Fruit fly (Drosophila melanogaster): ENCODE data around the gene CG32590.
A peak's percentile ranks its signal among the peaks of the same experiment; 100 is the strongest.

Gene CG32590

dm6 chrX:14837983-14838382 is 923 bp downstream of the CG32590 start, which contains the start of gene Grx5:
Grx5 (minus strand) TSS chrX:14838198.
- no peak for TF ChIP-seq Vsx2 (GFP tag; optimal IDR thresholded peaks at IDR 0.05; ENCODE audit: partially characterized antibody)
- TF ChIP-seq lola (GFP tag; optimal IDR thresholded peaks at IDR 0.05): no peak
- no peak for TF ChIP-seq GATAd (GFP tag; optimal IDR thresholded peaks at IDR 0.05)
- TF ChIP-seq usp (GFP tag; optimal IDR thresholded peaks at IDR 0.05): no peak
- no peak for TF ChIP-seq Dfd (GFP tag; optimal IDR thresholded peaks at IDR 0.05)
- no peak for TF ChIP-seq Hnf4 (GFP tag; optimal IDR thresholded peaks at IDR 0.05)
- TF ChIP-seq Dif (GFP tag; optimal IDR thresholded peaks at IDR 0.05; ENCODE audit: partially characterized antibody): no peak
- TF ChIP-seq CrebA (GFP tag; optimal IDR thresholded peaks at IDR 0.05; ENCODE audit: borderline replicate concordance): no peak
- TF ChIP-seq tai (GFP tag; optimal IDR thresholded peaks at IDR 0.05): no peak
- TF ChIP-seq pan (optimal IDR thresholded peaks at IDR 0.05): no peak
- TF ChIP-seq rgr (GFP tag; optimal IDR thresholded peaks at IDR 0.05): no peak
- no peak for TF ChIP-seq brk (GFP tag; optimal IDR thresholded peaks at IDR 0.05)
- TF ChIP-seq fru (GFP tag; optimal IDR thresholded peaks at IDR 0.05): no peak
- TF ChIP-seq Myc (optimal IDR thresholded peaks at IDR 0.05): no peak
- no peak for TF ChIP-seq Abd-B (GFP tag; optimal IDR thresholded peaks at IDR 0.05)
- no peak for TF ChIP-seq dsf (GFP tag; optimal IDR thresholded peaks at IDR 0.05; ENCODE audit: borderline replicate concordance)

- no peak for TF ChIP-seq br (GFP tag; optimal IDR thresholded peaks at IDR 0.05)
- TF ChIP-seq pan (optimal IDR thresholded peaks at IDR 0.05): no peak
- TF ChIP-seq dsf (GFP tag; optimal IDR thresholded peaks at IDR 0.05; ENCODE audit: borderline replicate concordance): no peak
- no peak for TF ChIP-seq brk (GFP tag; optimal IDR thresholded peaks at IDR 0.05)
- TF ChIP-seq Mio (GFP tag; optimal IDR thresholded peaks at IDR 0.05): no peak
- no peak for TF ChIP-seq HLH106 (tag; optimal IDR thresholded peaks at IDR 0.05)
- no peak for TF ChIP-seq usp (GFP tag; optimal IDR thresholded peaks at IDR 0.05)
- TF ChIP-seq Hr83 (GFP tag; optimal IDR thresholded peaks at IDR 0.05; ENCODE audit: poor library complexity, severe bottlenecking): no peak
- no peak for TF ChIP-seq Rel (GFP tag; optimal IDR thresholded peaks at IDR 0.05)
- no peak for TF ChIP-seq Rel (tag; optimal IDR thresholded peaks at IDR 0.05)
- no peak for TF ChIP-seq Abd-B (GFP tag; optimal IDR thresholded peaks at IDR 0.05)
- TF ChIP-seq CG32264 (GFP tag; optimal IDR thresholded peaks at IDR 0.05): no peak
- no peak for TF ChIP-seq dmrt93B (GFP tag; optimal IDR thresholded peaks at IDR 0.05)
- TF ChIP-seq Myc (optimal IDR thresholded peaks at IDR 0.05): no peak
- TF ChIP-seq Hnf4 (GFP tag; optimal IDR thresholded peaks at IDR 0.05): no peak
- TF ChIP-seq psq (GFP tag; optimal IDR thresholded peaks at IDR 0.05): no peak
- TF ChIP-seq CG9705 (GFP tag; optimal IDR thresholded peaks at IDR 0.05): no peak
- TF ChIP-seq Dfd (GFP tag; optimal IDR thresholded peaks at IDR 0.05): no peak
These were observed 2.5 kb downstream of the CG32590 start, which contains the start of gene CG14410 for dm6 chrX:14836425-14836824. CG14410 (plus strand) TSS chrX:14836725.

- no peak for TF ChIP-seq ey (GFP tag; optimal IDR thresholded peaks at IDR 0.05)
- no peak for TF ChIP-seq Sp1 (GFP tag; optimal IDR thresholded peaks at IDR 0.05)
- TF ChIP-seq OdsH (GFP tag; optimal IDR thresholded peaks at IDR 0.05): peak; percentile 7
- TF ChIP-seq CG32264 (GFP tag; optimal IDR thresholded peaks at IDR 0.05): no peak
- TF ChIP-seq woc (GFP tag; optimal IDR thresholded peaks at IDR 0.05): peak; percentile 11
- no peak for TF ChIP-seq Myc (optimal IDR thresholded peaks at IDR 0.05)
- no peak for TF ChIP-seq br (GFP tag; optimal IDR thresholded peaks at IDR 0.05)
- TF ChIP-seq dmrt93B (GFP tag; optimal IDR thresholded peaks at IDR 0.05): no peak
These were observed 6.2 kb downstream of the CG32590 start, which contains the start of gene CG14411 for dm6 chrX:14832562-14833303. CG14411 (plus strand) TSS chrX:14832647.

dm6 chrX:14831713-14832561 is 7.0 kb downstream of the CG32590 start, which contains the start of gene CG14408:
CG14408 (minus strand) TSS chrX:14832033.
- TF ChIP-seq Dif (GFP tag; optimal IDR thresholded peaks at IDR 0.05; ENCODE audit: partially characterized antibody): no peak
- TF ChIP-seq woc (GFP tag; optimal IDR thresholded peaks at IDR 0.05): peak; percentile 61

dm6 chrX:14827643-14828042 is 11.3 kb downstream of the CG32590 start:
- TF ChIP-seq Mio (GFP tag; optimal IDR thresholded peaks at IDR 0.05) (no peak), Dfd (GFP tag; optimal IDR thresholded peaks at IDR 0.05) (peak; percentile 64)
